Fruit fly (Drosophila melanogaster) whole organism, embryonic: ENCODE results near the gene Dhod.

ENCODE experiments used
- Atf6 ChIP-seq: fragments of 200-800 bp; sonication (Bioruptor generic); IDR thresholded peaks from 2 replicates; pipeline ENCODE4 v1.3.6; 2022; ENCODE audit warnings: missing biosample characterization, missing genetic modification characterization
- Bdp1 ChIP-seq: fragments of 200-800 bp; sonication (Bioruptor generic); optimal IDR thresholded peaks from 3 replicates; lab custom pipeline; 2016; ENCODE audit warnings: missing biosample characterization, missing genetic modification characterization
- CG12071 ChIP-seq: fragments of 200-800 bp; sonication (Bioruptor generic); optimal IDR thresholded peaks from 3 replicates; lab custom pipeline; 2018; ENCODE audit warnings: missing biosample characterization, mild to moderate bottlenecking, missing genetic modification characterization
- CG12942 ChIP-seq: fragments of 200-800 bp; sonication (Bioruptor generic); optimal IDR thresholded peaks from 3 replicates; lab custom pipeline; 2016; ENCODE audit warnings: missing biosample characterization, missing genetic modification characterization
- CG14014 ChIP-seq: fragments of 200-800 bp; sonication (Bioruptor generic); IDR thresholded peaks from 2 replicates; pipeline ENCODE4 v1.3.6; 2022; ENCODE audit warnings: missing biosample characterization, missing genetic modification characterization
- CG1529 ChIP-seq: fragments of 200-800 bp; sonication (Bioruptor generic); optimal IDR thresholded peaks from 3 replicates; lab custom pipeline; 2018; ENCODE audit warnings: missing biosample characterization, missing genetic modification characterization
- CG1603 ChIP-seq: fragments of 200-800 bp; sonication (Bioruptor generic); optimal IDR thresholded peaks from 2 replicates; lab custom pipeline; 2019; ENCODE audit warnings: missing biosample characterization, mild to moderate bottlenecking, missing genetic modification characterization, moderate library complexity
- CG17568 ChIP-seq: fragments of 200-800 bp; sonication (Bioruptor generic); optimal IDR thresholded peaks from 2 replicates; lab custom pipeline; 2018; ENCODE audit warnings: missing biosample characterization, mild to moderate bottlenecking, missing genetic modification characterization, moderate library complexity
- CG18476 ChIP-seq: fragments of 200-800 bp; sonication (Bioruptor generic); optimal IDR thresholded peaks from 2 replicates; lab custom pipeline; 2016; ENCODE audit warnings: missing biosample characterization, mild to moderate bottlenecking, missing genetic modification characterization
- CG2712 ChIP-seq: fragments of 200-800 bp; optimal IDR thresholded peaks from 3 replicates; lab custom pipeline; 2019; ENCODE audit warnings: missing biosample characterization, mild to moderate bottlenecking, missing genetic modification characterization, moderate library complexity
- CG3163 ChIP-seq: fragments of 200-800 bp; sonication (Bioruptor generic); optimal IDR thresholded peaks from 3 replicates; lab custom pipeline; 2016; ENCODE audit warnings: missing biosample characterization, missing genetic modification characterization
- CG32532 ChIP-seq: fragments of 200-800 bp; sonication (Bioruptor generic); IDR thresholded peaks from 2 replicates; pipeline ENCODE4 v1.3.6; 2022; ENCODE audit warnings: missing biosample characterization, missing genetic modification characterization
- CG32767 ChIP-seq: fragments of 200-800 bp; sonication (Bioruptor generic); IDR thresholded peaks from 2 replicates; pipeline ENCODE4 v1.3.6; 2022; ENCODE audit warnings: missing biosample characterization, missing genetic modification characterization
- CG4424 ChIP-seq: fragments of 200-800 bp; sonication (Bioruptor generic); optimal IDR thresholded peaks from 3 replicates; lab custom pipeline; 2016; ENCODE audit warnings: missing biosample characterization, missing genetic modification characterization
- CG5245 ChIP-seq: fragments of 200-800 bp; sonication (Bioruptor generic); optimal IDR thresholded peaks from 3 replicates; lab custom pipeline; 2016; ENCODE audit warnings: missing biosample characterization, missing genetic modification characterization
- CG6791 ChIP-seq: fragments of 200-800 bp; sonication (Bioruptor generic); IDR thresholded peaks from 3 replicates; pipeline ENCODE4 v1.3.6; 2022; ENCODE audit warnings: missing biosample characterization, missing genetic modification characterization; ENCODE audit not compliant: partially characterized antibody
- CG7745 ChIP-seq: fragments of 200-800 bp; sonication (Bioruptor generic); optimal IDR thresholded peaks from 2 replicates; lab custom pipeline; 2018; ENCODE audit warnings: missing biosample characterization, mild to moderate bottlenecking, missing genetic modification characterization, moderate library complexity
- CkIIα-i1 ChIP-seq: fragments of 200-800 bp; sonication (Bioruptor generic); IDR thresholded peaks from 2 replicates; pipeline ENCODE4 v1.3.6; 2022; ENCODE audit warnings: missing biosample characterization, missing genetic modification characterization
- D ChIP-seq, 2 experiments: fragments of 200-800 bp in 1 of 2; fragments of >200 bp in 1 of 2; sonication (Bioruptor generic) in 1 of 2; optimal IDR thresholded peaks; 2 replicates in 1 of 2; 3 replicates in 1 of 2; lab custom pipeline; 2017; ENCODE audit warnings: mild to moderate bottlenecking in 1 of 2, missing biosample characterization in 1 of 2, missing genetic modification characterization in 1 of 2, missing genetic modification reagents in 1 of 2
- Fer1 ChIP-seq: fragments of 200-800 bp; sonication (Bioruptor generic); optimal IDR thresholded peaks from 2 replicates; lab custom pipeline; 2017; ENCODE audit warnings: missing biosample characterization, mild to moderate bottlenecking, missing genetic modification characterization
- Fer3 ChIP-seq: fragments of 200-800 bp; sonication (Bioruptor generic); optimal IDR thresholded peaks from 2 replicates; lab custom pipeline; 2018; ENCODE audit warnings: missing biosample characterization, mild to moderate bottlenecking, missing genetic modification characterization, moderate library complexity
- HLH54F ChIP-seq: fragments of 200-800 bp; sonication (Bioruptor generic); optimal IDR thresholded peaks from 3 replicates; lab custom pipeline; 2016; ENCODE audit warnings: missing biosample characterization, missing genetic modification characterization
- Hr39 ChIP-seq: fragments of >200 bp; optimal IDR thresholded peaks from 2 replicates; lab custom pipeline; 2017
- Ptx1 ChIP-seq: fragments of 200-800 bp; sonication (Bioruptor generic); IDR thresholded peaks from 2 replicates; pipeline ENCODE4 v1.3.6; 2022; ENCODE audit warnings: missing biosample characterization, missing genetic modification characterization
- Ravus ChIP-seq: fragments of 200-800 bp; sonication (Bioruptor generic); IDR thresholded peaks from 2 replicates; pipeline ENCODE4 v1.3.6; 2022; ENCODE audit warnings: missing biosample characterization, missing genetic modification characterization
- Sry-β ChIP-seq: fragments of 200-800 bp; sonication (Bioruptor generic); optimal IDR thresholded peaks from 2 replicates; lab custom pipeline; 2018; ENCODE audit warnings: missing biosample characterization, mild to moderate bottlenecking, missing genetic modification characterization, moderate library complexity
- Xrp1 ChIP-seq: fragments of 200-800 bp; sonication (Bioruptor generic); IDR thresholded peaks from 2 replicates; pipeline ENCODE4 v1.3.6; 2022; ENCODE audit warnings: missing biosample characterization, missing genetic modification characterization
- bigmax ChIP-seq: fragments of 200-800 bp; sonication (Bioruptor generic); optimal IDR thresholded peaks from 2 replicates; lab custom pipeline; 2018; ENCODE audit warnings: missing biosample characterization, mild to moderate bottlenecking, missing genetic modification characterization
- cas ChIP-seq: fragments of 200-800 bp; sonication (Bioruptor generic); IDR thresholded peaks from 2 replicates; pipeline ENCODE4 v1.3.6; 2022; ENCODE audit warnings: missing biosample characterization, missing genetic modification characterization
- corto ChIP-seq: fragments of 200-800 bp; sonication (Bioruptor generic); optimal IDR thresholded peaks from 2 replicates; lab custom pipeline; 2016; ENCODE audit warnings: missing biosample characterization, mild to moderate bottlenecking, missing genetic modification characterization, moderate library complexity
- fd3F ChIP-seq: fragments of 200-800 bp; sonication (Bioruptor generic); optimal IDR thresholded peaks from 2 replicates; lab custom pipeline; 2018; ENCODE audit warnings: missing biosample characterization, mild to moderate bottlenecking, missing genetic modification characterization, moderate library complexity
- fu2 ChIP-seq: fragments of 200-800 bp; sonication (Bioruptor generic); optimal IDR thresholded peaks from 2 replicates; lab custom pipeline; 2016; ENCODE audit warnings: missing biosample characterization, missing genetic modification characterization
- ham ChIP-seq: fragments of 200-800 bp; sonication (Bioruptor generic); IDR thresholded peaks from 2 replicates; pipeline ENCODE4 v1.3.6; 2022; ENCODE audit warnings: missing biosample characterization, missing genetic modification characterization
- ind ChIP-seq: fragments of 200-800 bp; sonication (Bioruptor generic); optimal IDR thresholded peaks from 3 replicates; lab custom pipeline; 2016; ENCODE audit warnings: missing biosample characterization, missing genetic modification characterization
- lab ChIP-seq: fragments of 200-800 bp; sonication (Bioruptor generic); optimal IDR thresholded peaks from 3 replicates; lab custom pipeline; 2017; ENCODE audit warnings: missing biosample characterization, missing genetic modification characterization, mild to moderate bottlenecking, moderate library complexity, missing genetic modification reagents
- lilli ChIP-seq: fragments of 200-800 bp; sonication (Bioruptor generic); optimal IDR thresholded peaks from 3 replicates; lab custom pipeline; 2016; ENCODE audit warnings: missing biosample characterization, missing genetic modification characterization
- lola ChIP-seq, 3 experiments: fragments of >200 bp in 2 of 3; fragments of 200-800 bp in 1 of 3; sonication (Bioruptor generic) in 1 of 3; optimal IDR thresholded peaks; 2 replicates each; lab custom pipeline; 2017 to 2019; ENCODE audit warnings: missing biosample characterization in 3 of 3, missing genetic modification characterization in 3 of 3, mild to moderate bottlenecking in 1 of 3, moderate library complexity in 1 of 3
- mld ChIP-seq: fragments of 200-800 bp; sonication (Bioruptor generic); IDR thresholded peaks from 3 replicates; pipeline ENCODE4 v1.3.6; 2022; ENCODE audit warnings: missing biosample characterization, missing genetic modification characterization; ENCODE audit not compliant: partially characterized antibody
- ro ChIP-seq: fragments of 200-800 bp; sonication (Bioruptor generic); IDR thresholded peaks from 2 replicates; pipeline ENCODE4 v1.3.6; 2022; ENCODE audit warnings: missing biosample characterization, missing genetic modification characterization
- seq ChIP-seq: fragments of 200-800 bp; sonication (Bioruptor generic); IDR thresholded peaks from 2 replicates; pipeline ENCODE4 v1.3.6; 2022; ENCODE audit warnings: missing biosample characterization, missing genetic modification characterization
- shn ChIP-seq: fragments of 200-800 bp; sonication (Bioruptor generic); optimal IDR thresholded peaks from 3 replicates; lab custom pipeline; 2016; ENCODE audit warnings: missing biosample characterization, missing genetic modification characterization
- sima ChIP-seq: fragments of 200-800 bp; sonication (Bioruptor generic); optimal IDR thresholded peaks from 2 replicates; lab custom pipeline; 2016; ENCODE audit warnings: missing biosample characterization, missing genetic modification characterization
- sisA ChIP-seq: fragments of 200-800 bp; sonication (Bioruptor generic); IDR thresholded peaks from 2 replicates; pipeline ENCODE4 v1.3.6; 2022; ENCODE audit warnings: missing biosample characterization, missing genetic modification characterization
- so ChIP-seq: fragments of 200-800 bp; sonication (Bioruptor generic); IDR thresholded peaks from 3 replicates; pipeline ENCODE4 v1.3.6; 2022; ENCODE audit warnings: missing biosample characterization, missing genetic modification characterization
- toy ChIP-seq: fragments of 200-800 bp; sonication (Bioruptor generic); IDR thresholded peaks from 2 replicates; pipeline ENCODE4 v1.3.6; 2022; ENCODE audit warnings: missing biosample characterization, missing genetic modification characterization
- ttk ChIP-seq: fragments of 200-800 bp; sonication (Bioruptor generic); IDR thresholded peaks from 2 replicates; pipeline ENCODE4 v2.1.2; 2022; ENCODE audit warnings: missing biosample characterization, missing genetic modification characterization
- unc-4 ChIP-seq: fragments of 200-800 bp; sonication (Bioruptor generic); IDR thresholded peaks from 2 replicates; pipeline ENCODE4 v1.3.6; 2022; ENCODE audit warnings: missing biosample characterization, missing genetic modification characterization; ENCODE audit not compliant: partially characterized antibody
- vnd ChIP-seq: fragments of 200-800 bp; sonication (Bioruptor generic); IDR thresholded peaks from 3 replicates; pipeline ENCODE4 v1.3.6; 2022; ENCODE audit warnings: missing biosample characterization, missing genetic modification characterization; ENCODE audit not compliant: partially characterized antibody

The Dhod gene

dm6 chr3R:8670529-8671491, 18.1 kb upstream of the Dhod start, which contains the start of gene p (continued):
- TF ChIP-seq fu2 (GFP tag; lab: Kevin White, UChicago), result peak; percentile 45
- TF ChIP-seq CG12071, result peak; percentile 34
- TF ChIP-seq CG7745, result no peak
- TF ChIP-seq CG2712 (tag; lab: Kevin White, UChicago), result peak; percentile 14
- peak; percentile 63 for TF ChIP-seq Fer1 (GFP tag; lab: Kevin White, UChicago)
- peak; percentile 39 for TF ChIP-seq shn
- TF ChIP-seq D (optimal IDR thresholded peaks at IDR 0.05; lab: Kevin White, UChicago), result no peak
- no peak for TF ChIP-seq D (GFP tag; optimal IDR thresholded peaks at IDR 0.05; lab: Kevin White, UChicago)
- peak; percentile 21 for TF ChIP-seq Fer3 (tag; lab: Kevin White, UChicago)
- no peak for TF ChIP-seq fd3F (GFP tag; lab: Kevin White, UChicago)
- TF ChIP-seq CG18476 (GFP tag; lab: Kevin White, UChicago), result peak; percentile 27
- no peak for TF ChIP-seq sisA (GFP tag; lab: Robert Waterston, UW)
- TF ChIP-seq bigmax (GFP tag; lab: Kevin White, UChicago), result no peak
- peak; percentile 30 for TF ChIP-seq ind (GFP tag; lab: Kevin White, UChicago)
- TF ChIP-seq Ptx1 (GFP tag; lab: Robert Waterston, UW), result 0 out of 2 replicates have a peak, but pooled peaks have one; percentile 43
- no peak for TF ChIP-seq CkIIα-i1 (GFP tag; lab: Robert Waterston, UW)
- TF ChIP-seq corto (GFP tag; lab: Kevin White, UChicago), result no peak
- peak; percentile 54 for TF ChIP-seq CG17568
- TF ChIP-seq CG4424 (GFP tag; lab: Kevin White, UChicago), result peak; percentile 34
- peak; percentile 44 for TF ChIP-seq Bdp1 (GFP tag; lab: Kevin White, UChicago)
- TF ChIP-seq CG32767, result no peak
- no peak for TF ChIP-seq toy (GFP tag; lab: Robert Waterston, UW)
- TF ChIP-seq vnd (GFP tag; lab: Robert Waterston, UW), result no peak
- TF ChIP-seq sima (GFP tag; lab: Kevin White, UChicago), result no peak
- TF ChIP-seq ro (GFP tag; lab: Robert Waterston, UW), result no peak
- TF ChIP-seq lab (GFP tag; lab: Kevin White, UChicago), result peak; percentile 60
- TF ChIP-seq HLH54F, result peak; percentile 39
- TF ChIP-seq CG3163 (GFP tag; lab: Kevin White, UChicago), result peak; percentile 29
- no peak for TF ChIP-seq mld (GFP tag; lab: Robert Waterston, UW)
- TF ChIP-seq cas, result 0 out of 2 replicates have a peak, but pooled peaks have one; percentile 13
- no peak for TF ChIP-seq ham (GFP tag; lab: Robert Waterston, UW)
- TF ChIP-seq lilli (GFP tag; lab: Kevin White, UChicago), result peak; percentile 46
- TF ChIP-seq CG12942 (GFP tag; lab: Kevin White, UChicago), result peak; percentile 23
- no peak for TF ChIP-seq unc-4
- TF ChIP-seq Hr39, result no peak
- peak; percentile 18 for TF ChIP-seq CG1603
- TF ChIP-seq CG14014 (GFP tag; lab: Robert Waterston, UW), result peak; percentile 40; the same call in 1 of the 2 replicates
- TF ChIP-seq ttk (GFP tag; lab: Robert Waterston, UW), result peak; percentile 37; the same call in 1 of the 2 replicates
- no peak for TF ChIP-seq CG6791 (GFP tag; lab: Robert Waterston, UW)
- no peak for TF ChIP-seq CG1529 (GFP tag; lab: Kevin White, UChicago)
- no peak for TF ChIP-seq lola (GFP tag; optimal IDR thresholded peaks at IDR 0.05; lab: Kevin White, UChicago)
- TF ChIP-seq Sry-β (GFP tag; lab: Kevin White, UChicago), result peak; percentile 13
- TF ChIP-seq Atf6, result 0 out of 2 replicates have a peak, but pooled peaks have one; percentile 28
- TF ChIP-seq Ravus (GFP tag; lab: Robert Waterston, UW), result no peak
- no peak; the same call in 2 of the 3 replicates for TF ChIP-seq so (GFP tag; lab: Robert Waterston, UW)
- peak; percentile 55; the same call in 1 of the 2 replicates for TF ChIP-seq CG32532 (GFP tag; lab: Robert Waterston, UW)
- TF ChIP-seq CG5245 (GFP tag; lab: Kevin White, UChicago), result peak; percentile 40
- no peak; the same call in 1 of the 2 replicates for TF ChIP-seq seq (GFP tag; lab: Robert Waterston, UW)
- TF ChIP-seq Xrp1 (GFP tag; lab: Robert Waterston, UW), result peak; percentile 66
